Fruit fly (Drosophila melanogaster) whole organism, embryonic: Measurements from ENCODE around the gene E23.

Source experiments
- CG42726 ChIP-seq: fragments of 200-800 bp; sonication (Bioruptor generic); IDR thresholded peaks from 2 replicates; pipeline ENCODE4 v1.3.6; 2022; ENCODE audit warnings: missing biosample characterization, missing genetic modification characterization; ENCODE audit not compliant: partially characterized antibody
- CG4617 ChIP-seq: fragments of 200-800 bp; sonication (Bioruptor generic); optimal IDR thresholded peaks from 3 replicates; lab custom pipeline; 2016; ENCODE audit warnings: missing biosample characterization, missing genetic modification characterization, borderline replicate concordance
- CG8089 ChIP-seq: fragments of 200-800 bp; sonication (Bioruptor generic); optimal IDR thresholded peaks from 3 replicates; lab custom pipeline; 2016; ENCODE audit warnings: missing biosample characterization, missing genetic modification characterization
- CG9215 ChIP-seq: fragments of 200-800 bp; sonication (Bioruptor generic); IDR thresholded peaks from 2 replicates; pipeline ENCODE4 v1.3.6; 2022; ENCODE audit warnings: missing biosample characterization, missing genetic modification characterization
- psq ChIP-seq: fragments of 200-800 bp; sonication (Bioruptor generic); optimal IDR thresholded peaks from 2 replicates; lab custom pipeline; 2017; ENCODE audit warnings: missing biosample characterization, missing genetic modification characterization

DNA sequence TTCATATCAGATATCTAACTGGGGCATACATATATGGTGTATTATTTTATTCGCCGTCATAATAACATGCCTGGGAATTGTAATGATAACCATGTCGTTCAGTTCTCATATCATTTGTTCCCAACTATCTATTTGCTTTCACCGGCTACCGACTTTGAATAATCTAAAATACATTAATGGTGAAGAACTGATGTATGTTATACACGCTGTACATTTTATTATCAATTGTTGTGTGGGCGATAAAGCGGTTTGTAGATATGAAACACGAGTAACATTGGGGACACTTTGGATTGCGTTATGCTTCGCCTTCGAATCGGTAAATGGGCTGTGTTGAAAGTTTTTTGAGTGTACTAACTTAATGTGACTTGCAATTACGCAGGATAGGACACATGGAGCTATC, 55.5 kb downstream of the E23 start:
- TF ChIP-seq CG4617 (GFP tag; lab: Kevin White, UChicago) (no peak), CG9215 (GFP tag; lab: Robert Waterston, UW) (no peak), CG42726 (no peak), psq (GFP tag; lab: Kevin White, UChicago) (no peak), CG8089 (no peak)
